Worm (Caenorhabditis elegans): ENCODE data around the gene pals-28.
"Not testable (repeated sequence)": the region's sequence is repeated elsewhere in the genome, so short reads cannot be mapped to it uniquely, and the experiment has no call there.

pals-28 gene

DNA sequence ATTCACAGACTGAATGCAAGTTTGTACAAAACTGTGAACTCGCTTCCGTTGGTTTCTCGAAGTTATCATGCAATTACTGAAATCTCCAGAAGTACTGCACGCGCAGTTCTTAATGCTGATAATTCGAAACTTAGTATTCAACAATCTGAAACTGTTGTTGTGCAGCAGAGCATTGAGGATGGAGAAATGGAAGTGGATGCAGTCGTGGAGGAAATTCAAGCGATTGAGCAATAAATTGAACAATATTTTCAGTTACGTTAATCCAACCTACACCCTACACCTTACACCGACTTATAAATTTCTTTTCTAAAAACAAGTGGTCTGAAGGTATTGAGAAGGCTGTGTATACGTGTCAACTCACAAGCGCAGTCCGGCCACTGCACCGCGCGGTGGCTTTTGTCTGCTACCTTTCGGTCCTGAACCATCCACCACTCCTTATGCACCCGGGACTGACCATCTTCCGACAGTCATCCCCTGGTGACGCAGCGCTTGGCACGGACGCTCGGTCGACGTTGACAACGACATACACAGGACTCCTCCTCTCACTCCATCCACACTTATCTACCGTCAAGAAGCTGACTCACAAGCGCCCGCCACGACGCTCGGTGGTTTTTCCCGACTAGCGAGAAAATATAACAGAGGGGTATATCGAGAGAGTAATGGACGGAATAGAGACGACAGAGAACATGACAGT lies 5.8 kb upstream of the pals-28 start (continued):
- TF ChIP-seq B0035.1 (tag; optimal IDR thresholded peaks at IDR 0.05), result peak; percentile 47
- TF ChIP-seq D2030.7 (GFP tag; IDR thresholded peaks at IDR 0.05), result peak; percentile 73; the same call in 1 of the 2 replicates
- TF ChIP-seq lin-35 (GFP tag; optimal IDR thresholded peaks at IDR 0.05), result peak in 1 of 3 experiments; percentile 59
- TF ChIP-seq egrh-3 (GFP tag; IDR thresholded peaks at IDR 0.05), result peak; percentile 80
- not testable (repeated sequence) for TF ChIP-seq snpc-4 (GFP tag; optimal IDR thresholded peaks at IDR 0.05)
- peak in 3 of 4 experiments; percentile 2 to 66 (median 65) for TF ChIP-seq snpc-4 (tag; optimal IDR thresholded peaks at IDR 0.05)
- peak; percentile 68 for TF ChIP-seq mcd-1 (GFP tag; IDR thresholded peaks at IDR 0.05)
- TF ChIP-seq K12H6.12 (tag; optimal IDR thresholded peaks at IDR 0.05), result peak; percentile 88
- TF ChIP-seq madf-10 (tag; optimal IDR thresholded peaks at IDR 0.05), result peak; percentile 9
- peak; percentile 72 for TF ChIP-seq lin-26 (GFP tag; IDR thresholded peaks at IDR 0.05)
- TF ChIP-seq ztf-28 (GFP tag; IDR thresholded peaks at IDR 0.05), result 0 out of 2 replicates have a peak, but pooled peaks have one; percentile 39
- TF ChIP-seq gei-17 (GFP tag; optimal IDR thresholded peaks at IDR 0.05), result peak; percentile 38
- TF ChIP-seq F33H1.4 (GFP tag; IDR thresholded peaks at IDR 0.05), result peak; percentile 47
- TF ChIP-seq lin-40 (tag; optimal IDR thresholded peaks at IDR 0.05), result peak; percentile 82
- peak in 1 of 2 experiments; percentile 8 for TF ChIP-seq rec-8 (tag; optimal IDR thresholded peaks at IDR 0.05)
- TF ChIP-seq zim-3 (tag; optimal IDR thresholded peaks at IDR 0.05), result peak; percentile 49
- peak; percentile 25 for TF ChIP-seq ceh-100 (GFP tag; IDR thresholded peaks at IDR 0.05)
- 0 out of 2 replicates have a peak, but pooled peaks have one; percentile 24 for TF ChIP-seq Y53G8AR.9 (GFP tag; conservative IDR thresholded peaks at IDR 0.05)
- peak; percentile 59 for TF ChIP-seq Y56A3A.18 (GFP tag; IDR thresholded peaks at IDR 0.05)
- TF ChIP-seq nhr-179 (tag; optimal IDR thresholded peaks at IDR 0.05), result peak; percentile 13
- peak; percentile 27; the same call in 1 of the 2 replicates for TF ChIP-seq C06A6.2 (GFP tag; conservative IDR thresholded peaks at IDR 0.05)
- TF ChIP-seq T07F8.4 (tag; optimal IDR thresholded peaks at IDR 0.05), result peak; percentile 2
- peak; percentile 94 for TF ChIP-seq dox-1 (GFP tag; IDR thresholded peaks at IDR 0.05)
- peak; percentile 82; the same call in 1 of the 2 replicates for TF ChIP-seq nfyb-1 (GFP tag; IDR thresholded peaks at IDR 0.05)
- TF ChIP-seq repo-1 (tag; optimal IDR thresholded peaks at IDR 0.05), result peak; percentile 28
- peak; percentile 60 for TF ChIP-seq hmg-20 (GFP tag; IDR thresholded peaks at IDR 0.05)
- TF ChIP-seq ztf-26 (tag; optimal IDR thresholded peaks at IDR 0.05), result peak; percentile 60
- 0 out of 2 replicates have a peak, but pooled peaks have one; percentile 10 for TF ChIP-seq Y79H2A.3 (GFP tag; conservative IDR thresholded peaks at IDR 0.05)
- peak; percentile 59 for TF ChIP-seq chd-7 (tag; optimal IDR thresholded peaks at IDR 0.05)

- TF ChIP-seq lsl-1 (GFP tag; optimal IDR thresholded peaks at IDR 0.05), result no peak
- TF ChIP-seq B0035.1 (tag; optimal IDR thresholded peaks at IDR 0.05), result no peak
- no peak for TF ChIP-seq pha-4 (tag; optimal IDR thresholded peaks at IDR 0.05)
- TF ChIP-seq tbx-9 (tag; optimal IDR thresholded peaks at IDR 0.05; ENCODE audit: borderline replicate concordance), result no peak
- TF ChIP-seq ztf-3 (GFP tag; optimal IDR thresholded peaks at IDR 0.05), result no peak
These were observed 4.9 kb upstream of the pals-28 start, which contains the start of gene B0284.3 for ce11 chrIII:4379717-4380116. TSS of gene B0284.3 (minus strand) at chrIII:4379817.

- TF ChIP-seq hmg-1.2 (GFP tag; IDR thresholded peaks at IDR 0.05), result peak; percentile 69; the same call in 1 of the 2 replicates
- TF ChIP-seq ama-1 (optimal IDR thresholded peaks at IDR 0.05), result no peak
- no peak for TF ChIP-seq ama-1 (GFP tag; optimal IDR thresholded peaks at IDR 0.05)
These were observed 3.8 kb upstream of the pals-28 start for ce11 chrIII:4380835-4381234.
